Fruit fly (Drosophila melanogaster) whole organism: ENCODE measurements around the gene CG17321.
A peak's percentile ranks its signal among the peaks of the same experiment; 100 is the strongest.

Experiments
- CG8478 ChIP-seq: fragments of >200 bp; optimal IDR thresholded peaks from 2 replicates; lab custom pipeline; 2018; ENCODE audit warnings: inconsistent platforms
- Dll ChIP-seq: fragments of >200 bp; optimal IDR thresholded peaks from 2 replicates; lab custom pipeline; 2017
- EcR ChIP-seq, 2 experiments: fragments of >200 bp; optimal IDR thresholded peaks; 2 replicates each; lab custom pipeline; 2017; ENCODE audit warnings: missing biosample characterization in 2 of 2, missing genetic modification characterization in 2 of 2, missing genetic modification reagents in 2 of 2
- pan ChIP-seq: fragments of >200 bp; optimal IDR thresholded peaks from 2 replicates; lab custom pipeline; 2017
- psq ChIP-seq: fragments of >200 bp; optimal IDR thresholded peaks from 2 replicates; lab custom pipeline; 2017
- usp ChIP-seq: fragments of >200 bp; optimal IDR thresholded peaks from 2 replicates; lab custom pipeline; 2017; ENCODE audit warnings: missing biosample characterization, missing genetic modification characterization, mixed read lengths

Gene CG17321

DNA sequence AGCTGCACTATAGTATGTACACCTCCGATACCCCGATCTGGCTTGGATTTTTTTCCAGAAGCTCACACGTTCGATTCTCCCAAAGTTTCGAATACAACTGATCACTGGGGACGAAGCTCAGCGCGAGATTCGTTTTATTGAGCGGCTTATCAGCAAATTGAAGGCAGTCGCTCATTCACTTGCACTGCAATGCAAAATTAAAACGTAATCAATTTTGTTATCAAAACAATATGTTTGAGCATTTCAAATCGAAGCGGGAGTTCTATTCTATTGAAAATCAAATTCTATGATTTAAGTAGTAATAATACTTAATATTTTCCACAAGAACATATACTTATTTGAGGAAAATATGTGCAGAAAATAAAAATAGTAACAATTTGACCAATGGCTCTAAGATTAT, 505 bp upstream of the CG17321 start, which contains the start of gene CG33120:
CG33120 (minus strand) TSS at position 101 of the 400 bp plus-strand sequence.
- no peak for TF ChIP-seq psq (lab: Kevin White, UChicago)
- no peak for TF ChIP-seq CG8478
- no peak for TF ChIP-seq EcR (GFP tag; optimal IDR thresholded peaks at IDR 0.05; lab: Kevin White, UChicago)
- no peak for TF ChIP-seq usp (GFP tag; lab: Kevin White, UChicago)

DNA sequence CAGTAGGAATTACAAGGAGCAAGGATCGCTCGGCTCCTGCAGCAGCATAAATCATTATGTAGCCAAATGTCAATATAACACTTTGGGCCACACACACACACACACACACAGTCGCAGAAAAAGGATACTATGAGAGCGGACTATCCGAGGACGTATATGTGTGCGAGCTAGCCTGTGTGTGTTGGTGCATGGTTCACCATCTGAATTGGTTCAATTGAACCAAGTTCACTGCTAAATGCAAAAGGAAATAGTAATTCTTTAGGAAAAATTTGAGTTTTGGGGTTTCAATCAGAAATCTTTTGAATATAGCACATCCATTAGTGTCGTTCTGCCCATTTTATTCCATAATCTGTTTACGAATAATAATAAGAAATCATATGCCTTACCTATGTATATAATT, 1.2 kb downstream of the CG17321 start:
- no peak for TF ChIP-seq pan (lab: Kevin White, UChicago)
- TF ChIP-seq usp (GFP tag; lab: Kevin White, UChicago) = no peak
- TF ChIP-seq Dll (lab: Kevin White, UChicago) = no peak
- TF ChIP-seq psq (lab: Kevin White, UChicago) = no peak
- TF ChIP-seq EcR (GFP tag; optimal IDR thresholded peaks at IDR 0.05; lab: Kevin White, UChicago) = no peak
- TF ChIP-seq CG8478 = no peak

dm6 chr2L:18846843-18847242, 1.9 kb downstream of the CG17321 start:
- TF ChIP-seq EcR (GFP tag; optimal IDR thresholded peaks at IDR 0.05; lab: Kevin White, UChicago) = no peak
- TF ChIP-seq Dll (lab: Kevin White, UChicago) = no peak
- no peak for TF ChIP-seq pan (lab: Kevin White, UChicago)
- TF ChIP-seq psq (lab: Kevin White, UChicago) = no peak
- no peak for TF ChIP-seq CG8478
- no peak for TF ChIP-seq usp (GFP tag; lab: Kevin White, UChicago)

DNA sequence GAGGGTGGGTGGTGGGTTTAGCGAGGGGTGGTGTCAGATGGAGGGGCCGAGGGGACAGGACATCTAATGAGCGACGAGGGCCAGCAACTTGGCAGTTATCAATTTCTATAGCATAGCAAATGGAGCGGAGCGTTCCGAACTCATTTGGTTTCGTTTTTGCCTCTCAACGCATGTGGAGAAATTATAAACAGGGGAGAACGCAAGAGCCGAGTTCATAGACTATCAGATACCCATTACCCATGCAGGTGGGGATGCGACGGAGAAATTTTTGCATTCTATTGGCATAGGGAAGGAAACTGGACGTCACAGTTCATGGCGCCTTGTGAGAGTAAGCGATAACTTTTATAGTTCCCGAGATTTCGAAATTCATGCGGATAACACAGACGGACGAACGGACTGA, 7.3 kb downstream of the CG17321 start:
- no peak for TF ChIP-seq usp (GFP tag; lab: Kevin White, UChicago)

dm6 chr2L:18857635-18858059, 12.7 kb downstream of the CG17321 start:
- peak; percentile 81 for TF ChIP-seq pan (lab: Kevin White, UChicago)
- no peak for TF ChIP-seq CG8478

- no peak for TF ChIP-seq usp (GFP tag; lab: Kevin White, UChicago)
- no peak for TF ChIP-seq EcR (GFP tag; optimal IDR thresholded peaks at IDR 0.05; lab: Kevin White, UChicago)
- no peak for TF ChIP-seq psq (lab: Kevin White, UChicago)
- TF ChIP-seq pan (lab: Kevin White, UChicago) = no peak
- TF ChIP-seq Dll (lab: Kevin White, UChicago) = no peak
- TF ChIP-seq CG8478 = no peak
These were observed 13.9 kb downstream of the CG17321 start, which contains the start of the genes CG10602 and mRpL13 for dm6 chr2L:18858661-18859532. Gene CG10602 (minus strand): TSS chr2L:18859248. Gene mRpL13 (minus strand): TSS chr2L:18859248.

dm6 chr2L:18860920-18861319, 15.9 kb downstream of the CG17321 start:
- no peak for TF ChIP-seq pan (lab: Kevin White, UChicago)
- TF ChIP-seq psq (lab: Kevin White, UChicago) = no peak
- no peak for TF ChIP-seq CG8478
- no peak for TF ChIP-seq usp (GFP tag; lab: Kevin White, UChicago)
- no peak for TF ChIP-seq EcR (GFP tag; optimal IDR thresholded peaks at IDR 0.05; lab: Kevin White, UChicago)
- TF ChIP-seq Dll (lab: Kevin White, UChicago) = no peak

dm6 chr2L:18864093-18864492, 19.1 kb downstream of the CG17321 start:
- no peak for TF ChIP-seq usp (GFP tag; lab: Kevin White, UChicago)

dm6 chr2L:18864981-18865380, 20.0 kb downstream of the CG17321 start:
- TF ChIP-seq EcR (GFP tag; optimal IDR thresholded peaks at IDR 0.05; lab: Kevin White, UChicago) (no peak), Dll (lab: Kevin White, UChicago) (no peak), psq (lab: Kevin White, UChicago) (no peak), CG8478 (no peak), pan (lab: Kevin White, UChicago) (no peak), usp (GFP tag; lab: Kevin White, UChicago) (no peak)

DNA sequence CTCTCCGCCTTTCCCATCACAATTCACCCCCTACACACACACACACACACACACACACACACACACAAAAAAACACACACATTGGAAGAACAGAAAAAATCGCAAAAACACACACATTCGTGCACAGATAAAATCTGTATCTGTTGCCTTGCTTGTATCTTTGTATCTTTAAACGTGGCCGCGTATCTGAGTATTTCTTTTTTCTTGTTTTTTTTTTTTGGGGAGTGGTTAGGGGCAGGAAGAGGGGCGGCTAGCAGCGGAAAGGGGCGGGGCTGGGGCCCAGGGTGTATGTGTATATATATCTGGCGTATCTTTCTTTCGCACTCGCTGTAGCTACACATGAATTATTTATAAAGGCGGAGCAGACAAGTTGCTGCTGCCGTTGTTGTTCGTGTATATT, 21.6 kb downstream of the CG17321 start:
- TF ChIP-seq psq (lab: Kevin White, UChicago) (no peak), Dll (lab: Kevin White, UChicago) (no peak), EcR (GFP tag; optimal IDR thresholded peaks at IDR 0.05; lab: Kevin White, UChicago) (no peak), usp (GFP tag; lab: Kevin White, UChicago) (no peak), pan (lab: Kevin White, UChicago) (no peak), CG8478 (no peak)

- no peak for TF ChIP-seq EcR (GFP tag; optimal IDR thresholded peaks at IDR 0.05; lab: Kevin White, UChicago)
- no peak for TF ChIP-seq pan (lab: Kevin White, UChicago)
- no peak for TF ChIP-seq CG8478
- no peak for TF ChIP-seq Dll (lab: Kevin White, UChicago)
- TF ChIP-seq usp (GFP tag; lab: Kevin White, UChicago) = no peak
- no peak for TF ChIP-seq psq (lab: Kevin White, UChicago)
These were observed 22.8 kb downstream of the CG17321 start for dm6 chr2L:18867815-18868214.

- TF ChIP-seq Dll (lab: Kevin White, UChicago) = no peak
These were observed 26.8 kb downstream of the CG17321 start for dm6 chr2L:18871822-18872221.

- TF ChIP-seq psq (lab: Kevin White, UChicago) = no peak
- TF ChIP-seq Dll (lab: Kevin White, UChicago) = peak; percentile 22
These were observed 30.2 kb downstream of the CG17321 start for dm6 chr2L:18875213-18875612.
